Fruit fly (Drosophila melanogaster) ovary, adult (tissue): ENCODE measurements around the gene ppk11.
A peak's percentile ranks its signal among the peaks of the same experiment; 100 is the strongest.

ENCODE experiments used
- CG17801 ChIP-seq: fragments of 200-800 bp; optimal IDR thresholded peaks from 2 replicates; lab custom pipeline; 2019; ENCODE audit warnings: missing biosample characterization, mild to moderate bottlenecking, missing genetic modification characterization, moderate library complexity; ENCODE audit not compliant: partially characterized antibody

ppk11 gene

DNA sequence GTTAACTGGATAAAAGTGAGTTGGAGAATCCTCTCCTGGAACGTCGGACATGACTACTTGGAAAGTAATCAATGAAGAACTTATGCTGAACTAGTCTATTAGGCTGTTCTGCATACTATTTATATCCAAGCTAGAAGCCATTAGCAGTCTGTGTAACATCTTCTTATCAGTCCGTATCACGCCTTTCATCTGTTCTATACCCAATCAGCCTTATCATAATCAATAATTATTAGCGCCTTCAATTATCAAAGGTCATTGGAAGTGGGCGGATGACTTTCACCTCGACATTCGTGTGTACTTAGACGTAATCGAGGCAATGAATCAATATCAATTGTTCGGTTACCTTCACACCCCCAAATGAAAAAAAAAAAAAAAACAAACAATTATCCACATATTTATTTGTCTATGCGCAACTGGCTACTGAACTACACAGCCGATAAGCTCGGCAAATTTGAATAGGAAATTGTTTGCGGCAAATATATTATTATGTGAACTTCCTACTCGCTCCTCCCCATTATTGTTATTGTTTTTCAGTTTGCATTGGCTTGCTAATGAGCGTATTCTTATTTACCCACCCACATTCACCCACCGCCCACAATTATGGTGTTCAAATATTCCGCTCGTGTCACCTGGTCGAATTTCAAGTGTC is at the start of gene ppk11, which contains the start of gene ppk16:
Gene ppk11 (minus strand): TSS at position 51 of the 649 bp plus-strand sequence.
Gene ppk16 (minus strand): TSS at position 51 of the 649 bp plus-strand sequence.
- TF ChIP-seq CG17801, result no peak

DNA sequence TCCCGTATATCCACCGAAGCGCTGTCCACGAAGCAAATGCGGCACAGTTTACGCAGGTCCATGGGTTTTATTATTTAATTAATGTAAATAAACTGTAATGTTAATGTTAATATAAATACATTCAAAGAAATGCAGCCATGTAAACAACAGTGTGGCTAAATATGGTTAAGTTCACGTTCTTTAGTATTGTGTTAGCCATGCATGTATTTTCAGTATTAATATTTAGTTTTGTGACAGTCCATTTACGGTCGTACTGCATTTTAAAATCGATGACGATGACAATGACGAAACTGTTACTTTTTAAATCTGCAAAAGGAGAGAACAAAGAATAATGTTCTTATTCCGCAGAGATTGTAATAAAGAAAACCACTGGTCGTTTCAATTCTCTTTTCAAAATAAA is 18.1 kb upstream of the ppk11 start, which contains the start of gene CG13123:
Gene CG13123 (minus strand): TSS at position 163 of the 400 bp plus-strand sequence.
- TF ChIP-seq CG17801, result no peak

DNA sequence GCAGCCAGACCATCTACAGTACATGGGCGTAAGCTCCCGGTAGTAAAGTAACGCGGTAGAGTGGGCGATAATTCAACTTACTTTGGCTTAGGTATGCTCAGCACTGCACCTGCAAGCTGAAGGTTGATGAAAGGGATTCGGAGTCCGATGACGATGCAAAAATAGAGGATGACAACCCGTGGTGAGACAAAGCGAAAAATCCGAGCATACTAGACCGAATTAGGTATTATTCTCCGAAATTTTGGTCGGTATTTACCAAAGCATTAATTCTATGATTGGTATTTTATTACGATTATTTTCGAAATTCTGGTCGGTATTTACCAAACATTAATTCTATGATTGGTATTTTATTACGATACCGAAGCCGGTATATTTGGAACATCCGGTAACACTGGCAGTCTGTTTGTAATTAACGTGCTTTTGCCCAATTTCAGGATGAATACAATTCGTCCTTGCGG is 15.7 kb upstream of the ppk11 start, which contains the start of gene CG4036:
Gene CG4036 (plus strand): TSS at position 348 of the 458 bp plus-strand sequence.
- TF ChIP-seq CG17801, result peak; percentile 53

DNA sequence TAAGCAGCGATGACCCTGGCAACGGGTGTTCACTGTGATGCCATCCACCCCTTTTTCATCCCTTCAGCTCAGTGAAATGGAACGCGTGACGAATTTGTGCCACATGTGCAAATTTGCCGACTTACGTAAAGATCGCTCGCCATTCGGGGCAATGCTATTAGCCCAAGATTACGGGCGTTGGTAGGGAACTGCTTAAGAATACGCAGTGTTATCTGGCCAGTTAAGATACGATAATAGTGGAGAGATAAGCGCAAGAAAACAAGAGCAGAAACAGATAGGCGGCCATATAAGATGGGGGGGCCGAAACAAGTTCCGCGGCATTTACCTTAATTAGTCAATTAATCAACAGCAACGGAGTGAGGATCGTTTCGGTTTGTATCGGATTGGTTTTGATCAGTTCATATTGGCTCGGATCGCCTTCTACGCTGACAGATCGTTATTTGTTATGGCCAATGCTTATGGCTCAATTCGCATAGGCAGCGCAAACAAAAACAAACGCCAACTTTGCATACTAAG is 11.1 kb upstream of the ppk11 start:
- no peak for TF ChIP-seq CG17801

DNA sequence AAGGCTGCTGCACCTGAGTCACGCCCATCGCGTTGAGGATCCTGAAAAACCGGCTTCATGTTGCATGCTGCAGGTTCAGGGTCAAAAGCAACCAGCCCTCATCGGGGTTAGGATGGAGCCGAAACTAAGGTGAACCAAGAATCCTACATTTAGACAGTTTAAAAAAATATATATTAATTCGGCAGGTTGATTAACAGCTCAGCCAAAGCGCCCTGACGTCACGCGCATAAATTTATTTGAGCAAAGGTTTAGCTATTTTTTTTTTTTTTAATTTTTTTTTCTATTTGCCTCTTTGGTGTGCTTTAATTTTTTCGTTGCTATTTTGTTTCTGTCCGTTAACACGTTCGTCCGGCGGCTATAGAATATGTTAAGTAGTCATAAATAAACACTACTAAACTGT is 9.6 kb upstream of the ppk11 start:
- TF ChIP-seq CG17801, result no peak

DNA sequence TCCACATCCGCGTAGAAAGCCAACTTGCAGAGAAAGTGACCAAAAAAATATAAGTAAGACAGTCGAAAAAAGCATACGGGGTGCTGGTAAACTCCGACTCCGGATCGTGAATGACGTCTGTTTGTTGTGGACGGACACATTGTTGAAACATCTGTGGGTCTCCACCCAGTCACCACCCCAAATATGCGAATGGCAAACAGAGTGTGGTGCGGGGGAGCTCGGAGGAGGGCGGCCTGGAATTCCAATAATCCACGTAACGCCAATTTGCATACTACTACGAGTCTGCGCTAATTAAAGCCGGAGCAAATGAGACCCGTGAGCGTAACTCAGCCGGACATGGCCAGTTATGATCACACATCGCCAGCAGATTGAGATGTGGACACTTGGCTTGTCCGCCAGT is 8.3 kb upstream of the ppk11 start:
- no peak for TF ChIP-seq CG17801

DNA sequence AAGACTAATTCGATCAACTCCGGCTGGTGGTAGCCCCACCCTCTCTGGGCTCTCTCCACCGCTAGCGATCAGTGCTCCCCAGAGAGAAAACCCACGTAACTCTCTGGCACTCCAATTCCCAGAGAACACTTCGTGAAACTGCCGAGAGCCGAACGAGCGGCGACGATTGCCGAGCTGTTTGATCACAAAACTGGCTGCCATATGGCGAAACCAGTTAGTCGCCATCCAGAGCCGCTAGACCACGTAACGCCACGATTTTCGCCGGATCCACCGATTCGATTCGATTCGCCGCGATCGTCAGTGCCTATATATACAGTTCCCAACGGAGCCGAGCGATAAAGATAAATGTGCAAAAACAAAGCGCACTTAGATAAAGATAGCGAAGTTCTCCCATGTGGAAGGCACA is 7.3 kb upstream of the ppk11 start, which contains the start of gene IP3K1:
Gene IP3K1 (plus strand): TSS at position 209 of the 406 bp plus-strand sequence.
- TF ChIP-seq CG17801, result peak; percentile 85

DNA sequence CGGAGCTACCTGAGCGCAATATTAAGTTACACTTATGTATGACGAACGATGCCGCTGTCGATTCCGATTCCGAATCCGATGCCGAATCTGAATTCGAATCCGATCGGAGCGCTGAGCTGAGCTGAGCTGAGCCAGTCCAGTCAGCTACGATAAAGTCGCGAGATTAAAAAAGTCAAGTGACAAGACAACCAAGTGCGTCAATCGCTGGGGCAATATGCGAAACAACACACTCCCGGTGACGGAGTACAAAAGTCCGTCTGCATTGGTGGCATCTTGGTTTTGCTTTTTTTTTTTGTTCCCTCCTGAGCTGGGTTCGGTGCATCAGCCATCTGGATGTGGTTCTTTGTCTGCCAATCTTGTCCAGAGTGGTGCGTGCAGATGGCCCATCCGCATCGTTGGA is 4.9 kb upstream of the ppk11 start:
- TF ChIP-seq CG17801, result no peak

DNA sequence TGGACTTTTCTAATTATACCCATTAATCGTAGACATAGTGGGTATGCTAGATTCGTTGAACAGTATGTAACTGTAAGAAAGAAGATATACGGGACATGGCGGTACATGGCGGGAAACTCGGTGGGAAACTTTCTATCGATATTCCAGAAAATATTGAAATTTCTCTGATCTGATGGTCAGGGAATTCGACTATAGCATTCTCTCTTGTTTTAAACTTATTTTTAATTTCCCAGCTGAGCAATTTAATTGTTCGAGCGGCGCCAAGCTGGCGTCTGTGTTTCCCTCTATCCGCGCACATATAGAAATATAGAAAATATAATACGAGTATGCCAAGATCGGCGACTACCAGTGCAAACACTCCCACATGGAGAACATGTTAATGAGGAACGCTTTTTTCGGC is 4.3 kb upstream of the ppk11 start:
- TF ChIP-seq CG17801, result peak; percentile 17

DNA sequence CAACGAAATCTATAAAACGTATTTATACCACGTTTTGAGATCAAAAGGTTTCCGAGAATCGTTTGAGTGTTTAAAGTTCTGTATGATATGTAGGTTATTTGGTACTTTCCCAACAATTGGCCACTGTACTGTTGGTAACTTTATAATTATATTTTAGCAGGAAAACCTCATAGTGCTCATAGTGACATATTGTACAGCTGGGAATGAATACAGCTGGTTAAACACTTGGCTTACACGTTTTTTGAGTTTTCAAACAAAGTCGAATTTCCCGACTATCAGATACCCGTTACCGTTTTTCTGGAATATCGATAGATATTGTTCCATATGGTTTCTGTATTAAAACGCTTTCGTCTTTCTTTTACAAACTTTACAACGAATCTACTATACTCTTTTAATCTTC is 3.6 kb upstream of the ppk11 start:
- TF ChIP-seq CG17801, result no peak

DNA sequence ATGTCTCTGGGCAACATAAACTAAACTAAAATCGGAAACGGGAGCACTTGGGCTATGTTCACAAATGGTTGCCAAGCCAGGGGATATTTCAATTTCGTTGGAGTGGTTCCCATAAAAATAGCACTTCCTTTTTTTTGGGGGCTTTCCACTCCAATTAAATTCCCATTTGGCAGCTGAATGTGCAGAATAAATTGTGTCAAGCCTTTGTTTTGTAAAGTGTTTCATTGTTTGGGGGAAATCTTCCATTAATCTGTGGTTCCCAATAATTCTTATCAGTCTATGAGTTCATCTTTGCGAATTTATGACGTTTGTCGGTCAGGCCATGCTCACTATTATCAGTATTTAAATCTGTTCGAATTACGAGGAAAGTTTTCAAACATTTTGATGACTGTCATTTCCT is 3.1 kb upstream of the ppk11 start:
- TF ChIP-seq CG17801, result no peak

DNA sequence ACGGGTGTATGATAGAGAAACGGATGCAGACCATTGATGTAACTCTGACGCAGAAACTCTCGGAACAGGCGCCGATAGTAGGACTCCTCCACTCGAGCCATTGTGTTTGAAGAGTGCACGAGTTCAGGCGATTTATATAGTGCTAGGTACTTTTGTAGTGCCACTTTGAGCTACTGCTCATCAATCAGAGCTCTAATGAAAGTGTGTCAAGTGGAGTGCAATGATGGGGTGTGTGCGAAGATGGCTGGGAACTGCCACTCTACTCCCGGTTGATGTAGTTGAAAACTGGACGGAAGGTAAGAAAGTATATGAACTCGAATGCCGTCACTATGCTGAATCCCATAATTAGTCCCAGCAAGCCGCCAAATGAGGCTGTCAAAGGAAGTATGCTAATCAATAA is 3.9 kb downstream of the ppk11 start, which contains the start of gene ppk18:
Gene ppk18 (minus strand): TSS at position 101 of the 400 bp plus-strand sequence.
- TF ChIP-seq CG17801, result no peak

DNA sequence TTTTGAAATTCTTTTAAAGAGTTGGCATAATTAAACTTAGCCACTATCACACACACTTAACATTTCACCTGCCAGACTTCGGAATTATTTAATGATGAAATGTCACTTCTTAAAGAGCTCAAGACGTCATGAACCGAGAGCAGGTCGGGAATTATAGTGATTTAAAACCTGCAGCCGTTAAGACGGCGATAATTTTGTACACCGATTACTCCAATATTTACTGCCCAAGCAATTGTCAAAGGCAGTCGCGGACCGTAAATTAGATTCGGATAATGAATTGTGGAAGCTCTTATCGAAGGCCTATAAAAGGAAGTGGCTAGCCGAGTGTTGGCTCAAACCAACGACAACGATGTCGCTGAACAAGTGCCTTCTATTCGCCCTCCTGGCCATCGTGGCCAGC is 6.1 kb downstream of the ppk11 start, which contains the start of gene CG17633:
Gene CG17633 (plus strand): TSS at position 326 of the 400 bp plus-strand sequence.
- TF ChIP-seq CG17801, result no peak

DNA sequence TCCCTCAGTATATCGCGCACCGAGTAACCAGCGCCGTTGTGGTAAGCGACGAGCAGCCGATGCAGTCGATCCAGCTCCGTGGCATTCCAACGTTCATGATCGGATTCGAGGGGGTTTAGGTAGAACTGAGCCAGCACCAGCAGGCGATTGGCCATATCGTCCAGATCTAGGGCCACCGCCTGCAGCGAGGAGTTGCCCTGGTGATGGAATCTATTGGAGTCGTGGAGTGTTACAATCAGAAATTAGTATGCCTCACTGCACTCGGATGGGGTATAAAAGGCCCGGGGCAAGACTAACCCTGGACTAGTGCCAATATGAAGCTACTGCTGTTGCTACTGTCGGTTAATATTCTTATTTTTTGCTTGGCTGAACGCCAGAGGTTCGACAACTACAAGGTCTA is 8.1 kb downstream of the ppk11 start, which contains the start of gene CG4017:
Gene CG4017 (plus strand): TSS at position 301 of the 400 bp plus-strand sequence.
- no peak for TF ChIP-seq CG17801

DNA sequence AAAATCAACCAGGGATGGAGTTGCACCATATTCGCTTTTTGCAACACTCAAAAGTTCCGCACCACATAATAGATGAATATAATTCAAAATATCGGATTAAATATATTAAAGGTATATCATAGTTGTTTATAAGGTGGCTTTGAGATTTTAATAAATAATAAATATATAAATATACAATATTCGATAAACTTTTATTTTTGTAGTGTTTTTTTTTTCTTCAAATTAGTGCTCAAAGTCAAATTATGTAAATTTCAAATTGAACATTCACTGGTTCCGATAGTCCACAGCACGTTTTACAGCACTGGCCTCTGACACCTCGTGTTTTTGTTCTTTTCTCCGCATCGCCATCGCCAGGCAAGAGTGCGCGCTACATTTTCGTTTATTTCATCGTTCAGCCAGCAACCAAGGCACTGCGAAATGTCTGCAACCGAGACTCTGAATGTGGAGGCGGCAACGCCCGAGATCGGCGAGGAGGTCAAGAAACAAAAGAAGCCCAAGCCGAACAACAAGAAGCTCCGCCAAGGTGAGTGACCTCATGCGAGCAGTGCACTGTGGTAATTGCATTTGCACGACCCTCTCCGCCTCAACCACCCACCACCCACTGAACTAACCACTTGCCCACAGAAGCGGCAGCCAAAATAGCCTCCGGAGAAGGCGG is 11.5 kb downstream of the ppk11 start, which contains the start of the genes Taf11 and und:
Gene Taf11 (minus strand): TSS at position 51 of the 658 bp plus-strand sequence.
Gene und (plus strand): TSS at position 158 of the 658 bp plus-strand sequence.
- TF ChIP-seq CG17801, result peak; percentile 57

DNA sequence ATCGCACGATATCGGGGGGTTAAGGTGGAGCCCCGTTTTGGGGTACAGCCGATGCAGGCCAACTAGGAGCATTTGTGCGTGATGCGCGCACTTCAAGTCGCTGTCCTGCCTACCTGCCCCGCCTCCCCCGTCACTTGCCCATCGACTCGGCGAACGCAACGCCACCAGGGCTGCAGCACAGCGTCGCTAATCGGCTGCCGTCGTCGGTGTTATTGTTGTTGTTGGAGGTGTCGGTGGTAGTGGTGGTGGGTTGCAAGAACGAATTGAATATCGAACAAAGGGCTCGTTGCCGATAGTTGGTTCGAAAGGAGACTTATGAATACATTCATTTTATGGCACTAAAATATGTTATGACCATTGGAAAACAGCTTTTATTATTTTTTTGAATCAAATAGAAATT is 16.0 kb downstream of the ppk11 start:
- no peak for TF ChIP-seq CG17801
